Worm (Caenorhabditis elegans) whole organism, midembryonic: ENCODE measurements around the gene ule-3.

Experiments used
- T22C8.4 ChIP-seq: fragments of 200-800 bp; sonication (Bioruptor generic); IDR thresholded peaks from 2 replicates; pipeline ENCODE4 v1.3.6; 2022; ENCODE audit warnings: missing genetic modification characterization, missing compliant biosample characterization
- cog-1 ChIP-seq: sonication (generic microtip); optimal IDR thresholded peaks from 2 replicates; lab custom pipeline; 2016; ENCODE audit warnings: missing genetic modification characterization, missing compliant biosample characterization
- flt-1 ChIP-seq: fragments of 200-800 bp; sonication (Bioruptor generic); IDR thresholded peaks from 2 replicates; pipeline ENCODE4 v1.3.6; 2022; ENCODE audit warnings: missing genetic modification characterization, missing compliant biosample characterization
- med-1 ChIP-seq: sonication (generic microtip); optimal IDR thresholded peaks from 2 replicates; lab custom pipeline; 2017; ENCODE audit warnings: missing genetic modification characterization, mild to moderate bottlenecking, missing compliant biosample characterization, antibody characterized with exemption, missing genetic modification reagents; ENCODE audit not compliant: insufficient read depth
- ztf-23 ChIP-seq: fragments of 200-800 bp; sonication (Bioruptor generic); IDR thresholded peaks from 2 replicates; pipeline ENCODE4 v1.3.6; 2022; ENCODE audit warnings: missing genetic modification reagents, missing genetic modification characterization, missing compliant biosample characterization
- ztf-29 ChIP-seq: fragments of 200-800 bp; sonication (Bioruptor generic); IDR thresholded peaks from 2 replicates; pipeline ENCODE4 v1.3.6; 2022; ENCODE audit warnings: missing genetic modification reagents, missing genetic modification characterization, missing compliant biosample characterization

DNA sequence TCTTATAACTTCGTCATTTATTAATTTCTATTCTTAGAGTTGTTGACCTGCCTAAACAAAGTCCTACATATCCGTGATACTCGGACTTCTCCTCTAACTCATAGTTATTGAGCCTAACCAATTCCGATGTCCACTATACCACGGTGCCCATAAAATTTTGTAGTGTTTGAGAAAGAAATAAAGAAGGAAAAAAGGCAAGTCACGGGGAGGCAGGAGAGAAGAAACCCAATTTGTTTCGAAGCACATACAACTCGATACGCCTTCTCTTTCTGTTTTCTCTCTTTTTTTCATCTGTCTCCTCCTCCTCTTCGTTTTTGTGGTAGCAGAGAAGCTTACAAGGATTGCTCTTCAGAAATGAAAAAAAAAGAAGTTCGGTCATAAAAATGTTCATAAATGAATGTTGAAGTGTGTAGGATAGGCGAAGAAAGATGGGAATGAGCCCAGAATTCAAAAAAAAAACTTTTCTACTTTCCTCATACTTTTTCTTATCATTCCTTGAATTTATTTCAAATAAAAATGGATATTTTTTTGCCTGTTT, 41.2 kb downstream of the ule-3 start:
- TF ChIP-seq flt-1 (GFP tag; lab: Robert Waterston, UW) (no peak), med-1 (GFP tag; lab: Kevin White, UChicago) (no peak), ztf-23 (GFP tag; lab: Robert Waterston, UW) (no peak), T22C8.4 (no peak), ztf-29 (GFP tag; lab: Robert Waterston, UW) (no peak), cog-1 (tag; lab: Kevin White, UChicago) (no peak)
